Fruit fly (Drosophila melanogaster): ENCODE measurements around the gene CG5122.

DNA sequence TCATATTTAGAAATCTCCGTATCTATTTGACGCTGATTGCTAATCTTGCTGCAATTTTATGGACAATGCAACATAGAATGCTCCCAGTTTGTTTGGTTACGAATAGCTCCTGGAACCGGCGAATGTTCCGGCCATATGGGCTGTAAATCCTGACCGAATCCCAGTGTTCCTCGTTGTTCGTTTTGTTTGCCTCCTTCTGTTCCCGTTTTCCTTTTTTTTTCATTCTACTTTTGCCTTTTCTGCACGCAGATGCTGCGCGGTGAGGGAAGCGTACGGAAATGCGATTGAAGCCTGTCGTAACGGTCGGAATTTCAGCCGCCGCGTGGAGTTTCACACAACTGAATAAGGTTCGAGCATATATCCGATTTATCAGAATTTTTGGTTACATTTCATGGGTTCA is 45.7 kb downstream of the CG5122 start, which contains the start of gene CG43925:
- TF ChIP-seq CG8478 (optimal IDR thresholded peaks at IDR 0.05) (no peak), CTCF (optimal IDR thresholded peaks at IDR 0.05) (no peak)

All from S2 (cell line).